Worm (Caenorhabditis elegans): ENCODE results near the gene chs-2.

Gene chs-2

DNA sequence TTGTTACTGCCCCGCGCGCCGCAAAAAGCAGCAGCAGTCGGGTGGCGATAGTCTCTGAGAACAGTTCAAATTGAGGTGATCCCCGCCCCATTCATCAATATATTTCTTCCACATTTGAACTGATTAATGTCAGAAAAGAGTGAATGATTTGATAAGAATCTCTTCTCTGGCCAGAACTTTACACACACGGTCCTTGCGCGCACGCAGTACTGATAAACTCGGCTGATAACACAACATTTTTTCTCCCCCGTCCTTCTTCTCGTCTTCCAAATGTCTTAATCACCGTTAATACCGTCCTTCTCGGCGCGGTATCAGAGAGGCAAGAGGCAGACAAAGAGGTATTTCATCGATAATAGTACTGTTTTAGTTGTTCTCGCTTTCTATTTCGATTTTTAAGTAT is 34.6 kb upstream of the chs-2 start, which contains the start of gene etr-1 (continued):
- TF ChIP-seq pag-3 (tag; optimal IDR thresholded peaks at IDR 0.05; ENCODE audit: borderline replicate concordance, insufficient read depth) = no peak

DNA sequence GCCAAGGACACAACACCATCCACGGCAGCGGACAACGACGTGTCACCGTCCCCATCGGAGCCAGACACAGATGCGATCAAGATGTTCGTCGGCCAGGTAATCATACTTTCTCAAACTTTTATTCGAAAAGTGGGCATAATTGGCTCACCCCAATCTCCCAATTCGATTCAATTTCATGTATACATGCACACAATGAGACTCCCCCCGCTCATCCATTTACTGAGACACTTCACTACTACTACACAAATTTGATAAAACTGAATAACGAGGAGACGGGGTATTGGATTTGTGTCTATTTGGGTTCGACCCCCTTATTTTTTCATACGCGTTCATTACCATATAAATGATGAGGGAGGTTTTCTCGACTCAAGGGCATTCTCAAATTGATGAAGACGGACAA is 33.6 kb upstream of the chs-2 start:
- peak; percentile 68 for TF ChIP-seq nhr-85 (tag)
- no peak for TF ChIP-seq sup-37 (GFP tag; optimal IDR thresholded peaks at IDR 0.05)
- peak in 1 of 6 experiments; percentile 9 for TF ChIP-seq elt-3 (tag; optimal IDR thresholded peaks at IDR 0.05)
- no peak for TF ChIP-seq efl-1 (optimal IDR thresholded peaks at IDR 0.05)
- peak in 1 of 2 experiments; percentile 76 for TF ChIP-seq efl-1 (GFP tag; optimal IDR thresholded peaks at IDR 0.05 in 1 of 2)
- TF ChIP-seq lin-14 (GFP tag; optimal IDR thresholded peaks at IDR 0.05) = peak; percentile 37

DNA sequence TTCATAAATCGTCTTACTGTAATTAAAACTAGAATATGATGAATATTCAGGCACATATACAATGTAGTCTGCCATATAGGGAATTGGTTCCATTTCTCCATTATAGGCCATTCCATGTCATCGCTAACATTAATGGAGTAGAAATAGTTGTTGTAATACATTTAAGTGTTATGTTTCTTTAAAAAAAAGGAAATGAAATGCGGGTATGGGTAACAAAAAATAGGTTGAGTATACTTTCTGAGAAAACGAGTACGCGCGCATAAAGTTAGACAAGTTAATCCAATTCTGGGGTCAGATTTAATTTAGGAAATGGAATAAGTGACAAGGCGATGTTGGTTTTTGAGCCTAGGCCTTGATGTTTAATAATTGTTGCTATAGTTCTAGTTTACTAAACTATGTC is 23.1 kb upstream of the chs-2 start, which contains the start of gene T01D1.7:
Gene T01D1.7, minus strand, starts transcription at position 101 of the 400 bp plus-strand sequence.
- TF ChIP-seq nhr-20 (tag; optimal IDR thresholded peaks at IDR 0.05) = no peak
- peak; percentile 40 for TF ChIP-seq nhr-71 (tag; optimal IDR thresholded peaks at IDR 0.05)
- TF ChIP-seq nhr-47 (tag; optimal IDR thresholded peaks at IDR 0.05) = peak; percentile 16
- TF ChIP-seq fkh-8 (tag; optimal IDR thresholded peaks at IDR 0.05) = peak; percentile 15
- TF ChIP-seq egl-27 (tag; optimal IDR thresholded peaks at IDR 0.05) = no peak
- peak; percentile 3 for TF ChIP-seq irx-1 (tag; optimal IDR thresholded peaks at IDR 0.05)

DNA sequence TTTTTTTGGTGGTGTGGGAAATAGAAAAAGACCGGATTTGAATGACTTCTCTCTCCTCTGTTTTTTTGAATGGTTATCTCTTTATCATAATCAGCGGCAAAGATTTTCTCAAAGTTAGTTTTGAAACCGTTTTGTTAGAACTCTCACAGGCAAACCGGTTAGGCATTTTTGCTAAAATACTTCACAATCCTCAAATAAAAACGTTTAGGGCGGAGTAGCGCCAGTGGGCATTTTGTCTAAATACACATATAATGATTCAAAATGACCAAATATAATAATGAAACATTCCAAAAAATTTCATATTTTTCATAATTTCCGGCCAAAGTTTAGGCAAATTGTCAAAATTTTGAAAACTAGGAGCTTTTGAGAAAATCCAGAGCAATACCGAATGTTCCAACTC is 20.9 kb upstream of the chs-2 start, which contains the start of gene T01D1.3:
Gene T01D1.3, minus strand, starts transcription at position 101 of the 400 bp plus-strand sequence.
- no peak for TF ChIP-seq nhr-11 (tag; optimal IDR thresholded peaks at IDR 0.05)
- TF ChIP-seq snpc-4 (tag; optimal IDR thresholded peaks at IDR 0.05) = no peak
- TF ChIP-seq ztf-11 (tag; optimal IDR thresholded peaks at IDR 0.05) = no peak
- TF ChIP-seq nhr-77 (tag; optimal IDR thresholded peaks at IDR 0.05) = no peak
- no peak for TF ChIP-seq mep-1 (tag; optimal IDR thresholded peaks at IDR 0.05)
- TF ChIP-seq efl-3 (GFP tag; optimal IDR thresholded peaks at IDR 0.05) = no peak
- TF ChIP-seq F16B12.6 (tag; optimal IDR thresholded peaks at IDR 0.05) = no peak
- no peak for TF ChIP-seq unc-62 (GFP tag; optimal IDR thresholded peaks at IDR 0.05)
- TF ChIP-seq snu-23 (GFP tag; optimal IDR thresholded peaks at IDR 0.05) = no peak
- TF ChIP-seq nhr-237 (tag; optimal IDR thresholded peaks at IDR 0.05) = no peak
- no peak for TF ChIP-seq nhr-28 (tag; optimal IDR thresholded peaks at IDR 0.05)

DNA sequence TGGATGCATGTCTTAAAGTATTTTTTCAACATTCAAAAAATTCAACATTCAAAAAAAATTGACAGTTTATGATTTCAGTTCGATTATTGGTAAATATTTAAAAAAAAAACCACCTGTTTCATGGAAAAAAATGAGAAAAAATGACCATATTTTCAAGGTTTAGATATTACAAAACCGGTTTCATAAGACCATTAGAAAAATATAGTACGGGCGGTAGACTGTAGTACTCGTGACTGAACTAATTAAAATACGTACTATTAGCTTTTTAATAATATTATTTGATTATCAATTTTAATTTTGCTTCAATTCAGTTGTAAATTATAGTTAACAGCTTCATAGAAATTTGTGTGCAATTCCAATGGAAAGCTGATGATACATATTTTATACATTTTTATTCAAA is 20.2 kb upstream of the chs-2 start:
- TF ChIP-seq nhr-85 (tag) (peak; percentile 69), elt-3 (tag; optimal IDR thresholded peaks at IDR 0.05) (peak in 1 of 6 experiments; percentile 8), dpl-1 (GFP tag; optimal IDR thresholded peaks at IDR 0.05) (no peak), grh-1 (GFP tag; IDR thresholded peaks at IDR 0.05) (peak; percentile 62), tlp-1 (tag; optimal IDR thresholded peaks at IDR 0.05) (no peak), nhr-71 (tag; optimal IDR thresholded peaks at IDR 0.05) (peak; percentile 11), skn-1 (tag; optimal IDR thresholded peaks at IDR 0.05) (no peak), nhr-20 (tag; optimal IDR thresholded peaks at IDR 0.05) (peak; percentile 31), fkh-10 (GFP tag; optimal IDR thresholded peaks at IDR 0.05) (no peak), nhr-12 (tag; optimal IDR thresholded peaks at IDR 0.05) (no peak), lin-14 (GFP tag; optimal IDR thresholded peaks at IDR 0.05) (peak; percentile 41), alr-1 (tag; optimal IDR thresholded peaks at IDR 0.05; ENCODE audit: borderline replicate concordance) (no peak)

DNA sequence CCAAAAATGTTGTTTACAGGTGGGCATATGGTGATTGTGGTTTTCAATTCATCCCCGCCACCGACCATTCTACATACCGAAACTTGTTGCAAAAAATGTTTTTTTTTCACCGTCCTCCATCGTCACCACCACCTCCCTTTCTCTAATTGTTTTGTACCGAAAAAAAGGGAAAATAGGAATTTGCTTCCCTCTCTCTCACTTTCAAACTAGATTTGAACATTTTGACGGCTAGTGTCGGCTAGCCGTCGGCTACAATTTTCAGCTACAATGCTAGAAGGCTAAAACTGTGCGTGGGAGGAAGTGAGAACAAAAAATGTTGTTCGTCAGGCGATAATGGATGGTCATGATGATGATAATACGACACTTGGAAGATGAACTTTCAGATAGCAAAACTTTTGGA is 18.6 kb upstream of the chs-2 start:
- TF ChIP-seq vab-15 (tag; optimal IDR thresholded peaks at IDR 0.05) (no peak), dsc-1 (tag; optimal IDR thresholded peaks at IDR 0.05) (no peak), blmp-1 (tag; optimal IDR thresholded peaks at IDR 0.05) (peak; percentile 80), elt-2 (tag; optimal IDR thresholded peaks at IDR 0.05) (no peak), nhr-84 (tag; optimal IDR thresholded peaks at IDR 0.05) (no peak), snu-23 (GFP tag; optimal IDR thresholded peaks at IDR 0.05) (no peak), dpl-1 (GFP tag; optimal IDR thresholded peaks at IDR 0.05) (no peak), pqm-1 (tag; optimal IDR thresholded peaks at IDR 0.05) (no peak), swsn-7 (tag; optimal IDR thresholded peaks at IDR 0.05) (no peak), nhr-47 (tag; optimal IDR thresholded peaks at IDR 0.05) (no peak), ets-5 (GFP tag; IDR thresholded peaks at IDR 0.05) (no peak), fkh-8 (tag; optimal IDR thresholded peaks at IDR 0.05) (no peak), lsy-2 (tag; optimal IDR thresholded peaks at IDR 0.05) (no peak), zag-1 (tag; optimal IDR thresholded peaks at IDR 0.05) (no peak), sox-4 (tag; optimal IDR thresholded peaks at IDR 0.05) (no peak), aha-1 (tag; optimal IDR thresholded peaks at IDR 0.05) (no peak), efl-1 (optimal IDR thresholded peaks at IDR 0.05) (no peak), efl-1 (GFP tag; optimal IDR thresholded peaks at IDR 0.05 in 1 of 2) (peak in 1 of 2 experiments; percentile 54), pax-3 (tag; optimal IDR thresholded peaks at IDR 0.05) (no peak)

All from whole organism, L1 larva.